Fruit fly (Drosophila melanogaster) whole organism, embryonic: ENCODE data around the gene Dph3.

Experiments
- Aef1 ChIP-seq: fragments of 200-800 bp; sonication (Bioruptor generic); IDR thresholded peaks from 3 replicates; pipeline ENCODE4 v1.3.6; 2022; ENCODE audit warnings: missing biosample characterization, missing genetic modification characterization
- CG12299 ChIP-seq: fragments of 200-800 bp; sonication (Bioruptor generic); optimal IDR thresholded peaks from 2 replicates; lab custom pipeline; 2018; ENCODE audit warnings: missing biosample characterization, mild to moderate bottlenecking, missing genetic modification characterization
- CG3407 ChIP-seq: fragments of 200-800 bp; sonication (Bioruptor generic); optimal IDR thresholded peaks from 2 replicates; lab custom pipeline; 2018; ENCODE audit warnings: missing biosample characterization, mild to moderate bottlenecking, missing genetic modification characterization
- Fer3 ChIP-seq: fragments of 200-800 bp; sonication (Bioruptor generic); optimal IDR thresholded peaks from 2 replicates; lab custom pipeline; 2018; ENCODE audit warnings: missing biosample characterization, mild to moderate bottlenecking, missing genetic modification characterization, moderate library complexity
- bcd ChIP-seq: fragments of 200-800 bp; sonication (Bioruptor generic); optimal IDR thresholded peaks from 2 replicates; lab custom pipeline; 2017; ENCODE audit warnings: missing biosample characterization, mild to moderate bottlenecking, missing genetic modification characterization
- croc ChIP-seq: fragments of 200-800 bp; sonication (Bioruptor generic); conservative IDR thresholded peaks from 3 replicates; pipeline ENCODE4 v1.3.6; 2022; ENCODE audit warnings: missing biosample characterization, missing genetic modification characterization
- dpn ChIP-seq, 2 experiments: fragments of 200-800 bp; sonication (Bioruptor generic); optimal IDR thresholded peaks; 3 replicates each; lab custom pipeline; 2016; ENCODE audit warnings: missing biosample characterization in 2 of 2, missing genetic modification characterization in 2 of 2
- gcm ChIP-seq: fragments of 200-800 bp; sonication (Bioruptor generic); optimal IDR thresholded peaks from 2 replicates; lab custom pipeline; 2019; ENCODE audit warnings: missing biosample characterization, mild to moderate bottlenecking, missing genetic modification characterization, moderate library complexity
- ken ChIP-seq: fragments of 200-800 bp; sonication (Bioruptor generic); IDR thresholded peaks from 3 replicates; pipeline ENCODE4 v1.3.6; 2022; ENCODE audit warnings: missing biosample characterization, missing genetic modification characterization
- sens ChIP-seq: fragments of 200-800 bp; sonication (Bioruptor generic); peaks from one replicate; lab custom pipeline; 2016; ENCODE audit warnings: missing biosample characterization, missing genetic modification characterization

dm6 chr3R:11197389-11197716 is 34.4 kb upstream of the Dph3 start, which contains the start of gene cu:
- no peak for TF ChIP-seq Aef1
- TF ChIP-seq dpn (GFP tag; optimal IDR thresholded peaks at IDR 0.05; lab: Kevin White, UChicago) = no peak
- no peak for TF ChIP-seq bcd (GFP tag; lab: Kevin White, UChicago)
- TF ChIP-seq sens (GFP tag; lab: Kevin White, UChicago) = no peak
- no peak for TF ChIP-seq Fer3 (tag; lab: Kevin White, UChicago)
- no peak for TF ChIP-seq ken (GFP tag; lab: Robert Waterston, UW)
- no peak for TF ChIP-seq croc (GFP tag; lab: Robert Waterston, UW)
- TF ChIP-seq gcm = no peak
- no peak for TF ChIP-seq CG12299 (tag; lab: Kevin White, UChicago)
- no peak for TF ChIP-seq CG3407 (GFP tag; lab: Kevin White, UChicago)
